Worm (Caenorhabditis elegans): ENCODE data around the gene K07C5.13.

K07C5.13 gene

ce11 chrV:10342904-10343303 lies 1.0 kb downstream of the K07C5.13 start, which contains the start of gene K07C5.3:
Gene K07C5.3 (plus strand): TSS chrV:10343032.
- no peak for TF ChIP-seq unc-62 (GFP tag; optimal IDR thresholded peaks at IDR 0.05)

DNA sequence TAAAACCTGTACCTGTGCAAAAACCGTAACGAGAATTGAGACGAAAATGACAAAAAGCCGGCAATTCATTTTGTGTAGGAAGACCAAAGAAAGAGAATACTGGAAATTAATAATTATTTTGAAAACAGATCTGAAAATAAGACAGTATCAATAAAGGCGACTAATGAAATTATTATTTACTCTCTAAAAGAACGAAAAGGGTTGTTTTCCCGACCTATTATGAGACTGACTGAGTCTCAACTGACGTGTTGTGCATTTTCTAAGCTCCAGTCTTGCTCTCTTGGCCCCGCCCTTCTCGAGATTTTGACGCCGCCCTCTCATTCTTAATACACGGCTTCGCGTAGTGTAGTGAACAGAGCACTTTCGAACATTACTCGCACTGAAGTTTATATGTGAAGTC lies 8.2 kb downstream of the K07C5.13 start, which contains the start of gene K07C5.9:
Gene K07C5.9, minus strand, starts transcription at position 101 of the 400 bp plus-strand sequence.
- TF ChIP-seq unc-62 (GFP tag; optimal IDR thresholded peaks at IDR 0.05) = no peak

- no peak for TF ChIP-seq unc-62 (GFP tag; optimal IDR thresholded peaks at IDR 0.05)
Measured at ce11 chrV:10352928-10353427, 11.1 kb downstream of the K07C5.13 start, which contains the start of gene nol-56. Gene nol-56 (minus strand): TSS chrV:10352978.

DNA sequence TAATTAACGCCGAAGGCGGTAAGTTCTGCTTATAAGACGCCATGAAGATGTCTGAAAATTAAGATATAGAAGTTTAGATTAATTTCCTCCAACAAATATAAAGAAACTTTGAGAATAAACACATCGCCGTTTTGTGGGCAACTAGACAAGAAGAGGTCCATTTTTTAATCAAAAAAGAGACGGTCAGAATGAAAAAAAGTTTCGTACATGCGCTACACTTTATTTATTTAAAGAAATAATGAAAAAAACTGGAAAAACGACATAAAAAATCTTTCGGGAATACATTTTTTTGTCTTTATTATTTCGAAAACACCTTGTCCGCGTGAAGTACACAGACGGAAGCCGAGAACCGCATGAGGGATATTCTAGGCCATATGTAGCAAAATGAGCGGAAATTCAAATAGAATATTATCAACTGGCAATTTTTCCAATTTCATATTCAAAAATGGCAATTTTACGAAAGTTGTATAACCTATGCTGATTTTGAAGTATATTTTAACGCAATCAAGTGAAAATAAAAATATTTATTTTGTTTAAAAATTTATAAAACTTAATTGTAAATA lies 14.0 kb downstream of the K07C5.13 start, which contains the start of gene sluh-7:
Gene sluh-7, minus strand, starts transcription at position 51 of the 563 bp plus-strand sequence.
- no peak for TF ChIP-seq unc-62 (GFP tag; optimal IDR thresholded peaks at IDR 0.05)

DNA sequence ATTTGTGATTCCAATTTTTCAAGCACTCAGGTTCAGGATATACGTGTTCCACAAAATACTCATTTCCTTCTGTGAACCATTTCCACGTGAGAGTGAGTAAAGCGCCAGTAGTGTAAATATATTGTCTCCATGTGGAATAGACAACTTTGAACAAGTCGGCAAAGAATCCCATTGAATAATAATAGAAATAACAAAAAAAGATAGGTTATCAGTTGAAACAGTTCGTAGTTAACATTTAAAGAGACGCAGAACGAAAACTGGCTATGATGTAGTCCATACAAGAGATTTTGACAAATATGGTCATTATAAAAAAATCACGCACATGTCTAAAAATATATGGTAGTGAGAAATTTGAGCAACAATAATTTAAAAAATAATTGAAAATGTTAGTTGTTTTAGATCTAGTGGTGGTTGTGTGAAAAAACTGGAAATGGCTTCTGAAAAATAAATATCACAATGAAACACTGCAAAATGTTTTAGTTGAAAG lies 15.7 kb downstream of the K07C5.13 start, which contains the start of gene ceeh-2:
Gene ceeh-2, minus strand, starts transcription at position 437 of the 487 bp plus-strand sequence.
- TF ChIP-seq unc-62 (GFP tag; optimal IDR thresholded peaks at IDR 0.05) = no peak

DNA sequence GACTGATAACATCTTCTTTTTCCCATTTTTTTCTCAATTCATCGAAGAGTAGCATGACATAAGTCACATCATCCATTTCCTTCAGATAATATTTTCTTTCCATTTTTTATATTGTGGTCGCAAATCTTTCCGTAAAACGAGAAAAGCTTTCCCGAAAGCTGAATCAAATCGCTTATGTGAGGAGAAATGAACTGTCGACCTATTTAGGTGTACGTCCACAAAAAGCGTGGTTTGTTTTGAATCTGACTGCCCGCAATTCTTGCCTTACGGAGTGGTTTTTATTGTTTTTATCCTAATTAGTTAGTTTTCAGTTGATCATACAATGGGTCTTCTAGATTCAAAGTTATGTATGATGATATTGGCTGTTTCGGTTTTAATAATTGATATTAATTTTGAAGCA lies 16.4 kb downstream of the K07C5.13 start, which contains the start of gene ttll-15:
Gene ttll-15, plus strand, starts transcription at position 301 of the 400 bp plus-strand sequence.
- TF ChIP-seq unc-62 (GFP tag; optimal IDR thresholded peaks at IDR 0.05) = no peak

DNA sequence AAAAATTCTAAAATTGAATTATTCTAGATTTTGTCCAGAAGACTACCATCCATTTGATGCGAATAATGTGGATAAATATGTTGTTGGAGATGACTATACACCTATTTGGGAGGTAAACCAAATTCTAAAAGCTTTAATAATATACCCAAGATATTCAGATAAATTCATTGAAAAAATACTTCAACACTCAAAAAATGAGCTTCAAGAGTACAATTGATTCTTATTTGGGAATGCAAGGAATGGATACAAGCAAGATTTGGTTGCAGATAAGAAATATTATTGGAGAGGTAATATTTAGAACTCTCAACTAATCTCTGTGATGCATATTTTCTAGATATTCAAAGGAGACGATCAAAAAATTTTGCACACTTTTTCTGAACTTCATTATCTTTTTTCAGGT lies 18.3 kb downstream of the K07C5.13 start:
- no peak for TF ChIP-seq unc-62 (GFP tag; optimal IDR thresholded peaks at IDR 0.05)

DNA sequence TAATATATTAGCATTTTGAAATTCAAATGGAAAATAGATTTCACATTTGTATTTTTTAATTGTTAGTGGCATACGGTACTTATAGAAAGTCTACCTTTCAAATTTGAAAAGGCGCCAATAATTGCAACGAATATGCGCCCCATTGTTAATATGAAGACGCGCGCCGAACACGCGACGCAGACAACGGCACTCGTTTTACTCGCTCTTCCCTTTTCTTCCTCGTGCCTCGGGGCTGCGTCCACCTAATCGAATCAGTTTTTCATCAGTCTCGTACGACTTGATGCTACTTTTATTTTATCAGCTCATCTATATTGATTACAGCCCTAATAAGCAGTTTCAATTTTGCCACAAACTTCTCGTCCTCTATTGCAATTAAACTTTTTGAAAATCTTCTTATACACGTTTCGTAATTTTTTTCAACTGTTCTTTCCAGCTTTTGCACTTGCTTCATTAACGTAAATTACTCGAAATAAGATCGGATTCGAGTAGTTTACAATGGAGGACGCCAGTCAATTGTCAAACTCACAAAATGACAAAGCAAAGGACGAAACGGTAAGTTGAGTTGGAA lies 20.1 kb downstream of the K07C5.13 start, which contains the start of gene cash-1:
Gene cash-1, plus strand, starts transcription at position 432 of the 568 bp plus-strand sequence.
- TF ChIP-seq unc-62 (GFP tag; optimal IDR thresholded peaks at IDR 0.05) = no peak

DNA sequence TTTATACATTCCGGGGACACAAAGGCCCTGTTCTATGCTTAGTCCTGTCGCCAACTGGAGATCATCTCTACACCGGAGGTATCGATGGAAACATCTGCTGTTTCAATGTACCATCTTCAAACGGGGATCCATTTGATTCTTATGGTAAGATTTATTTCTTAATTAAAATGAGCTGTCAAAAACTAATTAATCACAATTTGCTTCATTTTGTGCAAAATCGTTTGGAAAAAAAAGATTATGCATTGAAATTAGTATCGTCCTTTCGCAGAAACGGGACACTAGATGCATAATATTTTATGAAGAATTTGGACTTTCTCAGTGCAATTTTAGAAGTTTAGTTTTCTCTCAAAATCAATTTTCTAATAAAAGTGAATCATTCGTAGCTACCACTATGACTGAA lies 22.0 kb downstream of the K07C5.13 start:
- no peak for TF ChIP-seq unc-62 (GFP tag; optimal IDR thresholded peaks at IDR 0.05)

DNA sequence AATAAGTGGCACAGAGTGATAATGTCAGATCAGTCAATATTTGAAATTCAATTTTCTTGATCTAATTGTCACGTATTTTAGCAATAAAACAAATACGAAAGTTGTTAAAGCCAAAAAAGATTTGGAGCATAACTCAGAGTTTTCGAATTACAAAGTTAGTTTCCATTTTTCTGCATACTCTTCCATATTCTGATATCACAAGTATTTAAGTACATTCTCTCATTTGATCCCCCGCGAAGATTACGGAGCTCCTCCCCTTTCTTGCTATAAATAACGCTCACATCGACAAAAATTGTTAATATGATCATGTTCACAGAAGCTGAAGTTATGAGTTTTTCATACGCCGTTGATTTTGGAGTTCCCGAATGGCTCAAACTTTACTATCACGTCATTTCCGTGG lies 26.4 kb downstream of the K07C5.13 start, which contains the start of gene sri-20:
Gene sri-20, plus strand, starts transcription at position 301 of the 400 bp plus-strand sequence.
- no peak for TF ChIP-seq unc-62 (GFP tag; optimal IDR thresholded peaks at IDR 0.05)

DNA sequence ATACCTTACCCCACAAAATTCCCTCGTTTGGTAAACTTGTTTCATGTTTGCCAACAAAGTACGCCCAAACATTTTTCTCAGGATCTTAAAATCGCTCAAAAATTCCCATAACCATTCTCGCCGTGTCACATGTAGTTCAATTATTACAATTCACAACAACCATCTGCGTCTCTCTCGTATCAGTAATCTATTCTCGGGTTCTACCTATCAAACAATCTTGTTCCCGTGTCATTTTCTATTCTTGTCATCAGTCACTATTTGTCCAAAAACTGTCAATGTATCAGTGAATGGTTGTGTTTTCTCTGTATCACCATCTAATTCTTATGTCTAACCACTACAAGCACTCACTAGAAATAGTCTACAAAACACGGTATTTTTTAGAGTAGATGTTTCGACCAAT lies 29.3 kb downstream of the K07C5.13 start:
- TF ChIP-seq unc-62 (GFP tag; optimal IDR thresholded peaks at IDR 0.05) = no peak

DNA sequence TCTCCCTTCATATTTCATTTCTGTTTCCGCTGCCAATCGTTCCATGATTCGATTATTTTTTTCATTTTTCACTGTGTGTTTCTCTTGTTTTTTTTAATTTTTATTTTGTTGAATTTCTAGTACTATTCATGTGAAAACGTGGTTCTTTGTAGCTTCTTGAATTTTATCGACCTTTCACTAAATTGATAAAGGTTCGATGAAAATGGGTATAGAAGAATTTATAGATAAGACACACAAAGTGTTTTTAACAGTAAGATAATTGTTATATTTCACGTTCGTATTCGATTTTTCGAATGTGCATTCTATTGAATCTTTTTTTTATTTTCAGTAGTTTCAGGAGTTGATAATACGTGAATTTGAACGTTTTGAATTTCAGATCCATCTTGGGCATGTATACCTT lies 30.1 kb downstream of the K07C5.13 start, which contains the start of gene ugt-49:
Gene ugt-49, plus strand, starts transcription at position 371 of the 400 bp plus-strand sequence.
- TF ChIP-seq unc-62 (GFP tag; optimal IDR thresholded peaks at IDR 0.05) = no peak

ce11 chrV:10379293-10379692 lies 37.4 kb downstream of the K07C5.13 start, which contains the start of gene AC3.12:
Gene AC3.12 (minus strand): TSS chrV:10379393.
- no peak for TF ChIP-seq unc-62 (GFP tag; optimal IDR thresholded peaks at IDR 0.05)

- TF ChIP-seq unc-62 (GFP tag; optimal IDR thresholded peaks at IDR 0.05) = no peak
Measured at ce11 chrV:10379761-10380160, 37.9 kb downstream of the K07C5.13 start.

- TF ChIP-seq unc-62 (GFP tag; optimal IDR thresholded peaks at IDR 0.05) = no peak
Measured at ce11 chrV:10381726-10382125, 39.9 kb downstream of the K07C5.13 start, which contains the start of gene abu-1. Gene abu-1 (minus strand): TSS chrV:10381826.

ce11 chrV:10382142-10382541 lies 40.3 kb downstream of the K07C5.13 start, which contains the start of gene pqn-2:
Gene pqn-2 (plus strand): TSS chrV:10382442.
- no peak for TF ChIP-seq unc-62 (GFP tag; optimal IDR thresholded peaks at IDR 0.05)
